Worm (Caenorhabditis elegans): ENCODE results near the gene tra-1.
"Not testable (repeated sequence)": the region's sequence is repeated elsewhere in the genome, so short reads cannot be mapped to it uniquely, and the experiment has no call there.

The tra-1 gene

ce11 chrIII:11227025-11227424, 32.0 kb upstream of the tra-1 start, which contains the start of gene tbx-37:
Gene tbx-37, minus strand, starts transcription at chrIII:11227125.
- TF ChIP-seq ZK546.5 (tag; optimal IDR thresholded peaks at IDR 0.05) (no peak), elt-1 (tag; optimal IDR thresholded peaks at IDR 0.05) (no peak), nhr-6 (tag; optimal IDR thresholded peaks at IDR 0.05) (no peak)

ce11 chrIII:11224006-11224405, 29.0 kb upstream of the tra-1 start, which contains the start of gene Y47D3A.13:
Gene Y47D3A.13, minus strand, starts transcription at chrIII:11224106.
- TF ChIP-seq nhr-237, ceh-82, nhr-77 (tag; optimal IDR thresholded peaks at IDR 0.05): not testable (repeated sequence)

DNA sequence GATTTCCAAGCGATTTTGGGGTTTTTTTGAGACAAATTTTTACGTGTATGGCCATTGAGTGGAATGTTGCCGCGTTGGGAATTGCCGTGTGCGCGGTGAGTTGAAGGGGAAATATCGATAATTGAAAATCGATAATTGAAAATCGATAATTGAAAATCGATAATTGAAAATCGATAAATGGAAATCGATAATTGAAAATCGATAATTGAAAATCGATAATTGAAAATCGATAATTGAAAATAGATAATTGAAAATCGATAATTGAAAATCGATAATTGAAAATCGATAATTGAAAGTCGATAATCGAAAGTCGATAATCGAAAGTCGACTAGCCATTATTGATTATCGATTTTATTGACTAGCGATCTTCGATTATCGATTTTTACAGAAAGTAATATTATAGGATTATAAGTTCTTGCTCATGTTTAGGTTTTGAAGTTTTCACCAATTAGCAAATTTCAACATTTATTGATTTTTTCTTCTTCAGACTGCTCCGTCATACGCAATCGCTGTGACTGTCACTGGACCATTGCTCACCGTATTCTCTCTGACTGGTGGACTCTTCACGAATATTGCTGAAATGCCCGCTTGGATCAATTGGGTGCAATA, 26.7 kb upstream of the tra-1 start:
- TF ChIP-seq gmeb-1 (tag; optimal IDR thresholded peaks at IDR 0.05) = no peak
- TF ChIP-seq egl-27 (tag; optimal IDR thresholded peaks at IDR 0.05) = no peak
- TF ChIP-seq nhr-23 (tag; optimal IDR thresholded peaks at IDR 0.05) = no peak
- no peak for TF ChIP-seq peb-1 (tag; optimal IDR thresholded peaks at IDR 0.05)
- no peak for TF ChIP-seq ztf-11 (tag; optimal IDR thresholded peaks at IDR 0.05)
- TF ChIP-seq ceh-82 (tag; optimal IDR thresholded peaks at IDR 0.05) = no peak
- TF ChIP-seq unc-62 (GFP tag; optimal IDR thresholded peaks at IDR 0.05) = no peak
- TF ChIP-seq zag-1 (tag; optimal IDR thresholded peaks at IDR 0.05) = no peak
- TF ChIP-seq sma-3 (GFP tag; optimal IDR thresholded peaks at IDR 0.05) = no peak
- TF ChIP-seq ztf-4 (tag; optimal IDR thresholded peaks at IDR 0.05) = no peak
- no peak for TF ChIP-seq crh-2 (tag; optimal IDR thresholded peaks at IDR 0.05)
- TF ChIP-seq C34F6.9 (tag; optimal IDR thresholded peaks at IDR 0.05) = no peak
- TF ChIP-seq skn-1 (tag; optimal IDR thresholded peaks at IDR 0.05) = no peak
- TF ChIP-seq ama-1 (optimal IDR thresholded peaks at IDR 0.05) = no peak
- no peak for TF ChIP-seq lin-13 (GFP tag; optimal IDR thresholded peaks at IDR 0.05)

- TF ChIP-seq lin-13 (GFP tag; optimal IDR thresholded peaks at IDR 0.05) (no peak), sma-9 (GFP tag; optimal IDR thresholded peaks at IDR 0.05) (no peak), sma-9 (tag; optimal IDR thresholded peaks at IDR 0.05) (no peak), lsy-2 (tag; optimal IDR thresholded peaks at IDR 0.05) (no peak), sem-4 (tag; optimal IDR thresholded peaks at IDR 0.05) (no peak), R02D3.7 (tag; optimal IDR thresholded peaks at IDR 0.05) (no peak), blmp-1 (tag; optimal IDR thresholded peaks at IDR 0.05; ENCODE audit: insufficient read depth) (no peak), F13H6.1 (tag; optimal IDR thresholded peaks at IDR 0.05) (no peak), nhr-6 (tag; optimal IDR thresholded peaks at IDR 0.05) (no peak)
Measured at ce11 chrIII:11218150-11218841, 23.3 kb upstream of the tra-1 start, which contains the start of the genes tbx-34 and wht-8. Gene tbx-34, minus strand, starts transcription at chrIII:11218250. Gene wht-8, plus strand, starts transcription at chrIII:11218791.

- no peak for TF ChIP-seq mdl-1 (tag; optimal IDR thresholded peaks at IDR 0.05)
- TF ChIP-seq ZK546.5 (tag; optimal IDR thresholded peaks at IDR 0.05) = no peak
- no peak for TF ChIP-seq nhr-23 (tag; optimal IDR thresholded peaks at IDR 0.05)
- TF ChIP-seq nhr-11 (tag; optimal IDR thresholded peaks at IDR 0.05) = no peak
- no peak for TF ChIP-seq snpc-4 (tag; optimal IDR thresholded peaks at IDR 0.05)
- TF ChIP-seq sem-4 (tag; optimal IDR thresholded peaks at IDR 0.05) = no peak
- TF ChIP-seq unc-39 (tag; optimal IDR thresholded peaks at IDR 0.05) = no peak
- no peak for TF ChIP-seq crh-2 (tag; optimal IDR thresholded peaks at IDR 0.05)
- TF ChIP-seq elt-3 (tag; optimal IDR thresholded peaks at IDR 0.05) = no peak
- no peak for TF ChIP-seq nhr-10 (tag; optimal IDR thresholded peaks at IDR 0.05)
- TF ChIP-seq peb-1 (tag; optimal IDR thresholded peaks at IDR 0.05) = no peak
- no peak for TF ChIP-seq lin-11 (tag; optimal IDR thresholded peaks at IDR 0.05)
- no peak for TF ChIP-seq ama-1 (optimal IDR thresholded peaks at IDR 0.05)
- TF ChIP-seq nhr-6 (tag; optimal IDR thresholded peaks at IDR 0.05) = no peak
- no peak for TF ChIP-seq ztf-1 (GFP tag; conservative IDR thresholded peaks at IDR 0.05)
- no peak for TF ChIP-seq C34F6.9 (tag; optimal IDR thresholded peaks at IDR 0.05)
- no peak for TF ChIP-seq dmd-4 (tag; optimal IDR thresholded peaks at IDR 0.05)
Measured at ce11 chrIII:11208371-11208770, 13.4 kb upstream of the tra-1 start.
